Worm (Caenorhabditis elegans) whole organism, late embryonic: ENCODE measurements around the gene zip-11.

Experiments
- C08G9.2 ChIP-seq: sonication (generic microtip); optimal IDR thresholded peaks from 2 replicates; lab custom pipeline; 2016; ENCODE audit warnings: mild to moderate bottlenecking, missing genetic modification characterization, moderate library complexity, missing compliant biosample characterization
- C38D4.7 ChIP-seq: fragments of 200-800 bp; sonication (Bioruptor generic); optimal IDR thresholded peaks from 2 replicates; lab custom pipeline; 2018; ENCODE audit warnings: mild to moderate bottlenecking, missing genetic modification characterization, moderate library complexity, missing compliant biosample characterization
- F13H6.1 ChIP-seq: sonication (generic microtip); optimal IDR thresholded peaks from 2 replicates; lab custom pipeline; 2016; ENCODE audit warnings: missing genetic modification characterization, missing compliant biosample characterization
- K02D7.2 ChIP-seq: sonication (generic microtip); optimal IDR thresholded peaks from 2 replicates; lab custom pipeline; 2017; ENCODE audit warnings: mild to moderate bottlenecking, missing genetic modification characterization, missing compliant biosample characterization
- K09A11.1 ChIP-seq: sonication (generic microtip); optimal IDR thresholded peaks from 2 replicates; lab custom pipeline; 2017; ENCODE audit warnings: antibody characterized with exemption, mild to moderate bottlenecking, missing genetic modification characterization, missing compliant biosample characterization; ENCODE audit not compliant: insufficient read depth
- ahr-1 ChIP-seq: sonication (generic microtip); optimal IDR thresholded peaks from 2 replicates; lab custom pipeline; 2016; ENCODE audit warnings: missing genetic modification characterization, missing compliant biosample characterization
- ama-1 ChIP-seq: fragments of 150-350 bp; optimal IDR thresholded peaks from 2 replicates; lab custom pipeline; 2014
- ceh-18 ChIP-seq: sonication (generic microtip); optimal IDR thresholded peaks from 2 replicates; lab custom pipeline; 2016; ENCODE audit warnings: missing genetic modification characterization, missing compliant biosample characterization
- ceh-19 ChIP-seq: fragments of 200-800 bp; sonication (Bioruptor generic); optimal IDR thresholded peaks from 2 replicates; lab custom pipeline; 2018; ENCODE audit warnings: mild to moderate bottlenecking, missing genetic modification characterization, missing compliant biosample characterization
- ceh-2 ChIP-seq: sonication (generic microtip); optimal IDR thresholded peaks from 2 replicates; lab custom pipeline; 2016; ENCODE audit warnings: missing genotype, missing genetic modification characterization, missing compliant biosample characterization
- ceh-24 ChIP-seq: sonication (generic microtip); optimal IDR thresholded peaks from 2 replicates; lab custom pipeline; 2016; ENCODE audit warnings: mild to moderate bottlenecking, missing genetic modification characterization, missing compliant biosample characterization
- ceh-30 ChIP-seq: fragments of 150-350 bp; optimal IDR thresholded peaks from 2 replicates; lab custom pipeline; 2014; ENCODE audit warnings: missing biosample characterization, missing genetic modification characterization
- ceh-31 ChIP-seq: sonication (generic microtip); optimal IDR thresholded peaks from 2 replicates; lab custom pipeline; 2016; ENCODE audit warnings: missing genetic modification characterization, missing compliant biosample characterization
- ceh-48 ChIP-seq: sonication (generic microtip); optimal IDR thresholded peaks from 2 replicates; lab custom pipeline; 2016; ENCODE audit warnings: missing genetic modification characterization, inconsistent platforms, missing compliant biosample characterization
- ceh-6 ChIP-seq: fragments of 200-800 bp; sonication (Bioruptor generic); optimal IDR thresholded peaks from 2 replicates; lab custom pipeline; 2018; ENCODE audit warnings: mild to moderate bottlenecking, missing genetic modification characterization, missing compliant biosample characterization
- ceh-9 ChIP-seq: sonication (generic microtip); optimal IDR thresholded peaks from 2 replicates; lab custom pipeline; 2016; ENCODE audit warnings: mild to moderate bottlenecking, missing genetic modification characterization, inconsistent platforms, missing compliant biosample characterization
- che-1 ChIP-seq: sonication (generic microtip); optimal IDR thresholded peaks from 2 replicates; lab custom pipeline; 2016; ENCODE audit warnings: mild to moderate bottlenecking, missing genetic modification characterization, missing compliant biosample characterization
- dve-1 ChIP-seq: sonication (generic microtip); optimal IDR thresholded peaks from 2 replicates; lab custom pipeline; 2017; ENCODE audit warnings: antibody characterized with exemption, mild to moderate bottlenecking, missing genetic modification characterization, missing compliant biosample characterization
- elt-4 ChIP-seq: sonication (generic microtip); optimal IDR thresholded peaks from 2 replicates; lab custom pipeline; 2016; ENCODE audit warnings: missing genetic modification characterization, missing compliant biosample characterization
- eyg-1 ChIP-seq: sonication (generic microtip); optimal IDR thresholded peaks from 2 replicates; lab custom pipeline; 2016; ENCODE audit warnings: missing genotype, missing genetic modification characterization, missing compliant biosample characterization
- fax-1 ChIP-seq: sonication (generic microtip); optimal IDR thresholded peaks from 2 replicates; lab custom pipeline; 2016; ENCODE audit warnings: missing genotype, missing genetic modification characterization, missing compliant biosample characterization
- fkh-10 ChIP-seq: fragments of 150-350 bp; optimal IDR thresholded peaks from 2 replicates; lab custom pipeline; 2014; ENCODE audit warnings: missing biosample characterization, missing genetic modification reagents, missing genetic modification characterization
- gmeb-2 ChIP-seq: sonication (generic microtip); optimal IDR thresholded peaks from 2 replicates; lab custom pipeline; 2016; ENCODE audit warnings: missing genetic modification characterization, inconsistent platforms, missing compliant biosample characterization
- hlh-6 ChIP-seq: sonication (generic microtip); optimal IDR thresholded peaks from 2 replicates; lab custom pipeline; 2016; ENCODE audit warnings: missing genotype, missing genetic modification characterization, missing compliant biosample characterization
- hlh-8 ChIP-seq: sonication (generic microtip); optimal IDR thresholded peaks from 2 replicates; lab custom pipeline; 2016; ENCODE audit warnings: missing genotype, missing genetic modification characterization, missing compliant biosample characterization
- lim-6 ChIP-seq: sonication (generic microtip); optimal IDR thresholded peaks from 2 replicates; lab custom pipeline; 2016; ENCODE audit warnings: missing genetic modification characterization, missing compliant biosample characterization
- lin-11 ChIP-seq: fragments of 200-800 bp; sonication (Bioruptor generic); optimal IDR thresholded peaks from 2 replicates; lab custom pipeline; 2018; ENCODE audit warnings: mild to moderate bottlenecking, missing genetic modification characterization, missing compliant biosample characterization
- madf-2 ChIP-seq: sonication (generic microtip); optimal IDR thresholded peaks from 2 replicates; lab custom pipeline; 2017; ENCODE audit warnings: missing genetic modification characterization, missing compliant biosample characterization
- mec-3 ChIP-seq: sonication (generic microtip); optimal IDR thresholded peaks from 2 replicates; lab custom pipeline; 2016; ENCODE audit warnings: borderline replicate concordance, missing genetic modification characterization, missing compliant biosample characterization
- nfya-1 ChIP-seq: sonication (generic microtip); optimal IDR thresholded peaks from 2 replicates; lab custom pipeline; 2017; ENCODE audit warnings: missing genetic modification characterization, mild to moderate bottlenecking, missing compliant biosample characterization, antibody characterized with exemption, moderate library complexity
- npax-4 ChIP-seq: sonication (generic microtip); optimal IDR thresholded peaks from 2 replicates; lab custom pipeline; 2016; ENCODE audit warnings: missing genetic modification characterization, missing compliant biosample characterization
- odd-2 ChIP-seq: sonication (generic microtip); optimal IDR thresholded peaks from 2 replicates; lab custom pipeline; 2017; ENCODE audit warnings: antibody characterized with exemption, mild to moderate bottlenecking, missing genetic modification characterization, missing compliant biosample characterization
- pat-9 ChIP-seq: fragments of 200-800 bp; sonication (Bioruptor generic); optimal IDR thresholded peaks from 2 replicates; lab custom pipeline; 2018; ENCODE audit warnings: mild to moderate bottlenecking, missing genetic modification characterization, moderate library complexity, missing compliant biosample characterization
- pax-1 ChIP-seq: fragments of 150-350 bp; optimal IDR thresholded peaks from 2 replicates; lab custom pipeline; 2014; ENCODE audit warnings: missing biosample characterization, missing genetic modification characterization
- pha-2 ChIP-seq: sonication (generic microtip); optimal IDR thresholded peaks from 2 replicates; lab custom pipeline; 2017; ENCODE audit warnings: mild to moderate bottlenecking, missing genetic modification characterization, missing compliant biosample characterization
- pha-4 ChIP-seq: fragments of 150-350 bp; optimal IDR thresholded peaks from 2 replicates; lab custom pipeline; 2018; ENCODE audit warnings: missing biosample characterization, missing genetic modification reagents, missing genetic modification characterization
- pqm-1 ChIP-seq: sonication (generic microtip); optimal IDR thresholded peaks from 2 replicates; lab custom pipeline; 2016; ENCODE audit warnings: missing genetic modification characterization, missing compliant biosample characterization
- rnt-1 ChIP-seq: sonication (generic microtip); optimal IDR thresholded peaks from 2 replicates; lab custom pipeline; 2016; ENCODE audit warnings: missing genetic modification characterization, missing compliant biosample characterization
- sdc-2 ChIP-seq: sonication (generic microtip); optimal IDR thresholded peaks from 2 replicates; lab custom pipeline; 2016; ENCODE audit warnings: missing genotype, missing genetic modification characterization, missing compliant biosample characterization
- sox-2 ChIP-seq: fragments of 200-800 bp; sonication (Bioruptor generic); IDR thresholded peaks from 2 replicates; pipeline ENCODE4 v1.3.6; 2022; ENCODE audit warnings: missing genetic modification reagents, missing genetic modification characterization, missing compliant biosample characterization
- tbx-2 ChIP-seq: sonication (generic microtip); optimal IDR thresholded peaks from 2 replicates; lab custom pipeline; 2016; ENCODE audit warnings: missing genetic modification characterization, missing compliant biosample characterization
- ttx-3 ChIP-seq: sonication (generic microtip); optimal IDR thresholded peaks from 2 replicates; lab custom pipeline; 2016; ENCODE audit warnings: missing genetic modification reagents, missing genetic modification characterization, missing compliant biosample characterization
- unc-3 ChIP-seq, 2 experiments: fragments of 200-800 bp in 1 of 2; sonication (Bioruptor generic) in 1 of 2; sonication (generic microtip) in 1 of 2; conservative IDR thresholded peaks in 1 of 2; optimal IDR thresholded peaks in 1 of 2; 2 replicates each; pipeline versions ENCODE4 v1.3.6 to Lab custom; 2016 to 2022; ENCODE audit warnings: missing compliant biosample characterization in 2 of 2, missing genetic modification characterization in 2 of 2, missing genetic modification reagents in 1 of 2
- unc-55 ChIP-seq: sonication (generic microtip); optimal IDR thresholded peaks from 2 replicates; lab custom pipeline; 2017; ENCODE audit warnings: missing biosample characterization, missing genetic modification reagents, missing genetic modification characterization
- unc-86 ChIP-seq: sonication (generic microtip); optimal IDR thresholded peaks from 2 replicates; lab custom pipeline; 2016; ENCODE audit warnings: missing genetic modification characterization, missing compliant biosample characterization
- zip-5 ChIP-seq: sonication (generic microtip); optimal IDR thresholded peaks from 2 replicates; lab custom pipeline; 2016; ENCODE audit warnings: missing genetic modification characterization, missing compliant biosample characterization
- ztf-16 ChIP-seq: sonication (generic microtip); optimal IDR thresholded peaks from 2 replicates; lab custom pipeline; 2017; ENCODE audit warnings: missing genetic modification characterization, missing compliant biosample characterization

zip-11 gene

ce11 chrIV:3293800-3294493 lies 17.1 kb upstream of the zip-11 start:
- TF ChIP-seq F13H6.1 (tag; lab: Kevin White, UChicago): no peak
- TF ChIP-seq C08G9.2 (tag; lab: Kevin White, UChicago): no peak
- no peak for TF ChIP-seq madf-2 (tag; lab: Kevin White, UChicago)
- TF ChIP-seq pax-1 (tag; lab: Kevin White, UChicago): no peak
- TF ChIP-seq C38D4.7 (GFP tag; lab: Kevin White, UChicago): no peak
- TF ChIP-seq ama-1 (lab: Kevin White, UChicago): no peak

- peak; percentile 41 for TF ChIP-seq ztf-16 (tag; lab: Kevin White, UChicago)
- TF ChIP-seq rnt-1 (tag; lab: Kevin White, UChicago): peak; percentile 86
- TF ChIP-seq elt-4 (tag; lab: Kevin White, UChicago): no peak
- TF ChIP-seq eyg-1 (tag; lab: Kevin White, UChicago): peak; percentile 42
- peak; percentile 17 for TF ChIP-seq lin-11 (tag; lab: Kevin White, UChicago)
- TF ChIP-seq F13H6.1 (tag; lab: Kevin White, UChicago): peak; percentile 57
- TF ChIP-seq hlh-8 (tag; lab: Kevin White, UChicago): peak; percentile 84
- peak; percentile 21 for TF ChIP-seq ceh-24 (tag; lab: Kevin White, UChicago)
- peak; percentile 70 for TF ChIP-seq unc-86
- TF ChIP-seq ceh-9 (tag; lab: Kevin White, UChicago): no peak
- TF ChIP-seq ceh-30: peak; percentile 23
- peak; percentile 91 for TF ChIP-seq tbx-2 (tag; lab: Kevin White, UChicago)
- TF ChIP-seq ttx-3 (tag; lab: Kevin White, UChicago): peak; percentile 68
- peak; percentile 0 for TF ChIP-seq sdc-2 (tag; lab: Kevin White, UChicago)
- TF ChIP-seq dve-1: peak; percentile 74
- no peak for TF ChIP-seq mec-3 (tag; lab: Kevin White, UChicago)
- peak; percentile 65 for TF ChIP-seq C08G9.2 (tag; lab: Kevin White, UChicago)
- TF ChIP-seq ceh-19 (GFP tag; lab: Kevin White, UChicago): peak; percentile 15
- TF ChIP-seq pha-2 (tag; lab: Kevin White, UChicago): peak; percentile 15
- TF ChIP-seq hlh-6 (tag; lab: Kevin White, UChicago): no peak
- TF ChIP-seq fax-1 (tag; lab: Kevin White, UChicago): peak; percentile 78
- TF ChIP-seq unc-3 (GFP tag; conservative IDR thresholded peaks at IDR 0.05; lab: Robert Waterston, UW): peak; percentile 49
- peak; percentile 60 for TF ChIP-seq unc-3 (tag; optimal IDR thresholded peaks at IDR 0.05; lab: Kevin White, UChicago)
- peak; percentile 87 for TF ChIP-seq ceh-18 (tag; lab: Kevin White, UChicago)
- peak; percentile 72 for TF ChIP-seq ceh-2 (tag; lab: Kevin White, UChicago)
- peak; percentile 89 for TF ChIP-seq nfya-1 (tag; lab: Kevin White, UChicago)
- TF ChIP-seq lim-6 (tag; lab: Kevin White, UChicago): no peak
- TF ChIP-seq pat-9 (tag; lab: Kevin White, UChicago): peak; percentile 35
- peak; percentile 49 for TF ChIP-seq sox-2 (GFP tag; lab: Robert Waterston, UW)
- peak; percentile 47 for TF ChIP-seq zip-5
- TF ChIP-seq gmeb-2 (tag; lab: Kevin White, UChicago): no peak
- no peak for TF ChIP-seq fkh-10 (GFP tag; lab: Kevin White, UChicago)
- TF ChIP-seq unc-55: peak; percentile 63
- peak; percentile 60 for TF ChIP-seq madf-2 (tag; lab: Kevin White, UChicago)
- peak; percentile 3 for TF ChIP-seq K02D7.2 (tag; lab: Kevin White, UChicago)
- no peak for TF ChIP-seq pha-4
- peak; percentile 22 for TF ChIP-seq ceh-6 (GFP tag; lab: Kevin White, UChicago)
- TF ChIP-seq ceh-31 (tag; lab: Kevin White, UChicago): peak; percentile 94
- TF ChIP-seq pax-1 (tag; lab: Kevin White, UChicago): peak; percentile 34
- TF ChIP-seq K09A11.1 (tag; lab: Kevin White, UChicago): peak; percentile 41
- peak; percentile 25 for TF ChIP-seq pqm-1 (tag; lab: Kevin White, UChicago)
- TF ChIP-seq che-1: peak; percentile 25
- peak; percentile 22 for TF ChIP-seq ceh-48 (tag; lab: Kevin White, UChicago)
- TF ChIP-seq ahr-1 (tag; lab: Kevin White, UChicago): peak; percentile 25
- no peak for TF ChIP-seq odd-2
- peak; percentile 4 for TF ChIP-seq npax-4 (tag; lab: Kevin White, UChicago)
Observed at ce11 chrIV:3294553-3295185, 16.4 kb upstream of the zip-11 start, which contains the start of gene W08E12.7. Gene W08E12.7 (plus strand): TSS chrIV:3295135.
